Worm (Caenorhabditis elegans) whole organism, mixed stage, embryonic: ENCODE results near the gene C04H5.1.

Source experiments
- blmp-1 ChIP-seq: fragments of 150-350 bp; optimal IDR thresholded peaks from 2 replicates; lab custom pipeline; 2014; ENCODE audit warnings: missing biosample characterization, missing genetic modification characterization
- ceh-83 ChIP-seq: fragments of 200-800 bp; sonication (Bioruptor generic); optimal IDR thresholded peaks from 2 replicates; lab custom pipeline; 2018; ENCODE audit warnings: mild to moderate bottlenecking, missing genetic modification characterization, missing compliant biosample characterization
- elt-1 ChIP-seq: sonication (generic microtip); optimal IDR thresholded peaks from 2 replicates; lab custom pipeline; 2017; ENCODE audit warnings: missing genetic modification characterization, mild to moderate bottlenecking, missing compliant biosample characterization, antibody characterized with exemption, moderate library complexity, borderline replicate concordance; ENCODE audit not compliant: insufficient read depth
- elt-3 ChIP-seq: fragments of 150-350 bp; optimal IDR thresholded peaks from 2 replicates; lab custom pipeline; 2014; ENCODE audit warnings: missing biosample characterization, missing genetic modification characterization
- lin-32 ChIP-seq: fragments of 200-800 bp; sonication (Bioruptor generic); optimal IDR thresholded peaks from 2 replicates; lab custom pipeline; 2018; ENCODE audit warnings: mild to moderate bottlenecking, missing genetic modification characterization, missing compliant biosample characterization
- nhr-237 ChIP-seq: fragments of 150-350 bp; optimal IDR thresholded peaks from 2 replicates; lab custom pipeline; 2014; ENCODE audit warnings: missing biosample characterization, missing genetic modification characterization
- pha-4 ChIP-seq: fragments of 150-350 bp; optimal IDR thresholded peaks from 2 replicates; lab custom pipeline; 2018; ENCODE audit warnings: missing biosample characterization, missing genetic modification reagents, missing genetic modification characterization
- snpc-4 ChIP-seq: fragments of 150-350 bp; optimal IDR thresholded peaks from 2 replicates; lab custom pipeline; 2014; ENCODE audit warnings: missing biosample characterization, missing genetic modification characterization

- TF ChIP-seq nhr-237, result no peak
- no peak for TF ChIP-seq elt-3 (tag; lab: Kevin White, UChicago)
- no peak for TF ChIP-seq elt-1 (tag; lab: Kevin White, UChicago)
- no peak for TF ChIP-seq blmp-1 (tag; lab: Kevin White, UChicago)
- no peak for TF ChIP-seq ceh-83
- no peak for TF ChIP-seq lin-32 (GFP tag; lab: Kevin White, UChicago)
- TF ChIP-seq snpc-4, result no peak
- no peak for TF ChIP-seq pha-4
These were observed 14.6 kb downstream of the C04H5.1 start, which contains the start of gene gcy-29 for ce11 chrII:14548691-14549090.
